Fruit fly (Drosophila melanogaster) whole organism, prepupa: ENCODE measurements around the gene CG12983.

Experiments
- Blimp-1 ChIP-seq: fragments of 200-800 bp; sonication (Bioruptor generic); optimal IDR thresholded peaks from 3 replicates; lab custom pipeline; 2017; ENCODE audit warnings: missing biosample characterization, missing genetic modification characterization, mild to moderate bottlenecking, moderate library complexity, missing genetic modification reagents
- CG10631 ChIP-seq: fragments of 200-800 bp; sonication (Bioruptor generic); optimal IDR thresholded peaks from 2 replicates; lab custom pipeline; 2016; ENCODE audit warnings: missing biosample characterization, missing genetic modification characterization
- CG10669 ChIP-seq: fragments of 200-800 bp; sonication (Bioruptor generic); optimal IDR thresholded peaks from 3 replicates; lab custom pipeline; 2018; ENCODE audit warnings: missing biosample characterization, mild to moderate bottlenecking, missing genetic modification characterization, moderate library complexity
- CG11762 ChIP-seq: fragments of 200-800 bp; sonication (Bioruptor generic); optimal IDR thresholded peaks from 3 replicates; lab custom pipeline; 2016; ENCODE audit warnings: missing biosample characterization, missing genetic modification characterization; ENCODE audit not compliant: insufficient read depth
- CG11902 ChIP-seq: fragments of 200-800 bp; sonication (Bioruptor generic); optimal IDR thresholded peaks from 3 replicates; lab custom pipeline; 2016; ENCODE audit warnings: missing biosample characterization, missing genetic modification characterization
- CG15336 ChIP-seq: fragments of 200-800 bp; sonication (Bioruptor generic); IDR thresholded peaks from 2 replicates; pipeline ENCODE4 v1.3.6; 2022; ENCODE audit warnings: missing biosample characterization, missing genetic modification characterization
- CG16779 ChIP-seq: fragments of 200-800 bp; sonication (Bioruptor generic); optimal IDR thresholded peaks from 3 replicates; lab custom pipeline; 2017; ENCODE audit warnings: missing biosample characterization, mild to moderate bottlenecking, missing genetic modification characterization
- CG3032 ChIP-seq: fragments of 200-800 bp; optimal IDR thresholded peaks from 2 replicates; lab custom pipeline; 2019; ENCODE audit warnings: missing biosample characterization, mild to moderate bottlenecking, missing genetic modification characterization, moderate library complexity
- CG31627 ChIP-seq: fragments of 200-800 bp; sonication (Bioruptor generic); optimal IDR thresholded peaks from 3 replicates; lab custom pipeline; 2016; ENCODE audit warnings: missing biosample characterization, missing genetic modification characterization
- CG32006 ChIP-seq: fragments of 200-800 bp; sonication (Bioruptor generic); optimal IDR thresholded peaks from 3 replicates; lab custom pipeline; 2017; ENCODE audit warnings: missing biosample characterization, mild to moderate bottlenecking, missing genetic modification characterization
- CG34406 ChIP-seq: fragments of 200-800 bp; sonication (Bioruptor generic); optimal IDR thresholded peaks from 3 replicates; lab custom pipeline; 2016; ENCODE audit warnings: missing biosample characterization, missing genetic modification characterization
- CG3919 ChIP-seq: fragments of 200-800 bp; sonication (Bioruptor generic); optimal IDR thresholded peaks from 3 replicates; lab custom pipeline; 2016; ENCODE audit warnings: missing biosample characterization, missing genetic modification characterization
- CG6163 ChIP-seq: fragments of 200-800 bp; sonication (Bioruptor generic); IDR thresholded peaks from 3 replicates; pipeline ENCODE4 v1.3.6; 2022; ENCODE audit warnings: missing biosample characterization, missing genetic modification characterization
- CG6276 ChIP-seq: fragments of 200-800 bp; sonication (Bioruptor generic); optimal IDR thresholded peaks from 2 replicates; lab custom pipeline; 2017; ENCODE audit warnings: missing biosample characterization, mild to moderate bottlenecking, missing genetic modification characterization
- CG6808 ChIP-seq: fragments of 200-800 bp; sonication (Bioruptor generic); optimal IDR thresholded peaks from 3 replicates; lab custom pipeline; 2017; ENCODE audit warnings: missing biosample characterization, missing genetic modification characterization, mild to moderate bottlenecking, moderate library complexity, missing genetic modification reagents
- CG7368 ChIP-seq: fragments of 200-800 bp; sonication (Bioruptor generic); optimal IDR thresholded peaks from 3 replicates; lab custom pipeline; 2016; ENCODE audit warnings: missing biosample characterization, missing genetic modification characterization
- CG8119 ChIP-seq: fragments of 200-800 bp; sonication (Bioruptor generic); IDR thresholded peaks from 3 replicates; pipeline ENCODE4 v1.3.6; 2022; ENCODE audit warnings: missing biosample characterization, missing genetic modification characterization
- CG8319 ChIP-seq: fragments of 200-800 bp; sonication (Bioruptor generic); optimal IDR thresholded peaks from 3 replicates; lab custom pipeline; 2016; ENCODE audit warnings: missing biosample characterization, missing genetic modification characterization
- CG8632 ChIP-seq: fragments of 200-800 bp; sonication (Bioruptor generic); optimal IDR thresholded peaks from 3 replicates; lab custom pipeline; 2016; ENCODE audit warnings: missing biosample characterization, missing genetic modification characterization
- CG9139 ChIP-seq: fragments of 200-800 bp; sonication (Bioruptor generic); optimal IDR thresholded peaks from 3 replicates; lab custom pipeline; 2017; ENCODE audit warnings: missing biosample characterization, mild to moderate bottlenecking, missing genetic modification characterization
- Eip75B ChIP-seq: fragments of 200-800 bp; sonication (Bioruptor generic); optimal IDR thresholded peaks from 3 replicates; lab custom pipeline; 2016; ENCODE audit warnings: missing biosample characterization, missing genetic modification characterization
- Eip78C ChIP-seq: fragments of 200-800 bp; sonication (Bioruptor generic); peaks from one replicate; lab custom pipeline; 2016; ENCODE audit warnings: missing biosample characterization, missing genetic modification characterization
- Ets21C ChIP-seq: fragments of 200-800 bp; sonication (Bioruptor generic); optimal IDR thresholded peaks from 3 replicates; lab custom pipeline; 2016; ENCODE audit warnings: missing biosample characterization, missing genetic modification characterization
- Hr39 ChIP-seq: fragments of 200-800 bp; sonication (Bioruptor generic); optimal IDR thresholded peaks from 2 replicates; lab custom pipeline; 2016; ENCODE audit warnings: missing biosample characterization, missing genetic modification characterization
- Hr4 ChIP-seq: fragments of 200-800 bp; sonication (Bioruptor generic); optimal IDR thresholded peaks from 3 replicates; lab custom pipeline; 2016; ENCODE audit warnings: missing biosample characterization, missing genetic modification characterization
- Lpt ChIP-seq: fragments of 200-800 bp; sonication (Bioruptor generic); optimal IDR thresholded peaks from 3 replicates; lab custom pipeline; 2016; ENCODE audit warnings: missing biosample characterization, missing genetic modification characterization
- Met ChIP-seq: fragments of 200-800 bp; sonication (Bioruptor generic); optimal IDR thresholded peaks from 3 replicates; lab custom pipeline; 2016; ENCODE audit warnings: missing biosample characterization, missing genetic modification characterization
- OdsH ChIP-seq: fragments of 200-800 bp; sonication (Bioruptor generic); optimal IDR thresholded peaks from 3 replicates; lab custom pipeline; 2016; ENCODE audit warnings: missing biosample characterization, missing genetic modification characterization
- Sox102F ChIP-seq: fragments of 200-800 bp; sonication (Bioruptor generic); optimal IDR thresholded peaks from 2 replicates; lab custom pipeline; 2016; ENCODE audit warnings: missing biosample characterization, mild to moderate bottlenecking, missing genetic modification characterization
- Sox14 ChIP-seq: fragments of 200-800 bp; sonication (Bioruptor generic); optimal IDR thresholded peaks from 3 replicates; lab custom pipeline; 2016; ENCODE audit warnings: missing biosample characterization, missing genetic modification characterization
- Sox15 ChIP-seq: fragments of 200-800 bp; sonication (Bioruptor generic); optimal IDR thresholded peaks from 3 replicates; lab custom pipeline; 2016; ENCODE audit warnings: missing biosample characterization, missing genetic modification characterization
- achi ChIP-seq: fragments of 200-800 bp; sonication (Bioruptor generic); optimal IDR thresholded peaks from 3 replicates; lab custom pipeline; 2016; ENCODE audit warnings: missing biosample characterization, missing genetic modification characterization
- acj6 ChIP-seq: fragments of 200-800 bp; sonication (Bioruptor generic); optimal IDR thresholded peaks from 3 replicates; lab custom pipeline; 2016; ENCODE audit warnings: missing biosample characterization, missing genetic modification characterization
- dac ChIP-seq: fragments of 200-800 bp; sonication (Bioruptor generic); optimal IDR thresholded peaks from 2 replicates; lab custom pipeline; 2017; ENCODE audit warnings: missing biosample characterization, mild to moderate bottlenecking, missing genetic modification characterization
- dsx ChIP-seq: fragments of 200-800 bp; optimal IDR thresholded peaks from 3 replicates; lab custom pipeline; 2019; ENCODE audit warnings: missing biosample characterization, mild to moderate bottlenecking, missing genetic modification characterization, moderate library complexity; ENCODE audit not compliant: poor library complexity, severe bottlenecking
- eg ChIP-seq: fragments of 200-800 bp; sonication (Bioruptor generic); IDR thresholded peaks from 3 replicates; pipeline ENCODE4 v1.3.6; 2022; ENCODE audit warnings: missing biosample characterization, missing genetic modification characterization
- esn ChIP-seq: fragments of 200-800 bp; sonication (Bioruptor generic); optimal IDR thresholded peaks from 2 replicates; lab custom pipeline; 2016; ENCODE audit warnings: missing biosample characterization, mild to moderate bottlenecking, missing genetic modification characterization, moderate library complexity
- lz ChIP-seq: fragments of 200-800 bp; sonication (Bioruptor generic); optimal IDR thresholded peaks from 3 replicates; lab custom pipeline; 2016; ENCODE audit warnings: missing biosample characterization, missing genetic modification characterization
- net ChIP-seq: fragments of 200-800 bp; sonication (Bioruptor generic); optimal IDR thresholded peaks from 3 replicates; lab custom pipeline; 2016; ENCODE audit warnings: missing biosample characterization, missing genetic modification characterization
- pdm3 ChIP-seq: fragments of 200-800 bp; sonication (Bioruptor generic); optimal IDR thresholded peaks from 3 replicates; lab custom pipeline; 2016; ENCODE audit warnings: missing biosample characterization, missing genetic modification characterization
- spab ChIP-seq: fragments of 200-800 bp; sonication (Bioruptor generic); optimal IDR thresholded peaks from 2 replicates; lab custom pipeline; 2017; ENCODE audit warnings: missing biosample characterization, mild to moderate bottlenecking, missing genetic modification characterization, missing genetic modification reagents
- ss ChIP-seq, 2 experiments: fragments of 200-800 bp; sonication (Bioruptor generic); optimal IDR thresholded peaks; 2 replicates in 1 of 2; 3 replicates in 1 of 2; lab custom pipeline; 2017 to 2018; ENCODE audit warnings: mild to moderate bottlenecking in 2 of 2, missing biosample characterization in 2 of 2, missing genetic modification characterization in 2 of 2, moderate library complexity in 1 of 2
- svp ChIP-seq: fragments of 200-800 bp; sonication (Bioruptor generic); peaks from one replicate; lab custom pipeline; 2016; ENCODE audit warnings: missing biosample characterization, missing genetic modification characterization
- topi ChIP-seq: fragments of 200-800 bp; sonication (Bioruptor generic); optimal IDR thresholded peaks from 3 replicates; lab custom pipeline; 2016; ENCODE audit warnings: missing biosample characterization, missing genetic modification characterization

The CG12983 gene

DNA sequence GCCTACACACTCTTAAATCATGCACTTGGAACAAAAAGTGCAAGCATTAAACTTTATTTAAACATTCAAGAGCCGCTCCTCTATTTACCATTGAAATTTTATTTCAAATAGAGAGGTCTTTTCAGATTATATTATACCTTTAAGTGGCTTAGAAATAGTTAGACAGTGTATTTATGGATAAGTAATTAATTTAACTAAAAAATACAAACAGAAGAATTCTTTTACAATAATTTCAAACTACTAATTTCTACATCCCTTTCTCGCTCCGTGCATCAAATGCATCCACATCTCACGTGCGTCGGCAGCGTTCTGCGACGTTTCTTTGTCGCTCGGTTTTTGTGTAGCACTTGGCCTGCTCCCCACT lies 16.4 kb downstream of the CG12983 start (continued):
- TF ChIP-seq Blimp-1 (GFP tag; lab: Kevin White, UChicago), result peak; percentile 78
- TF ChIP-seq CG15336 (GFP tag; lab: Robert Waterston, UW), result peak; percentile 91
- TF ChIP-seq pdm3, result peak; percentile 97
- TF ChIP-seq lz, result peak; percentile 96
- peak; percentile 97 for TF ChIP-seq OdsH
- peak; percentile 97 for TF ChIP-seq Eip75B
- TF ChIP-seq Sox15 (GFP tag; lab: Kevin White, UChicago), result peak; percentile 93
- TF ChIP-seq CG6808 (GFP tag; lab: Kevin White, UChicago), result peak; percentile 95
- TF ChIP-seq CG31627 (GFP tag; lab: Kevin White, UChicago), result peak; percentile 95
- peak; percentile 86 for TF ChIP-seq CG7368 (GFP tag; lab: Kevin White, UChicago)
- TF ChIP-seq CG9139 (GFP tag; lab: Kevin White, UChicago), result peak; percentile 96
- peak; percentile 94 for TF ChIP-seq CG32006 (GFP tag; lab: Kevin White, UChicago)
- peak; percentile 97 for TF ChIP-seq acj6 (GFP tag; lab: Kevin White, UChicago)
- peak; percentile 98 for TF ChIP-seq svp (GFP tag; lab: Kevin White, UChicago)
- TF ChIP-seq CG3032, result peak; percentile 98
- peak; percentile 93 for TF ChIP-seq net (GFP tag; lab: Kevin White, UChicago)
- TF ChIP-seq CG3919 (GFP tag; lab: Kevin White, UChicago), result peak; percentile 97
- TF ChIP-seq CG8319 (GFP tag; lab: Kevin White, UChicago), result peak; percentile 92

DNA sequence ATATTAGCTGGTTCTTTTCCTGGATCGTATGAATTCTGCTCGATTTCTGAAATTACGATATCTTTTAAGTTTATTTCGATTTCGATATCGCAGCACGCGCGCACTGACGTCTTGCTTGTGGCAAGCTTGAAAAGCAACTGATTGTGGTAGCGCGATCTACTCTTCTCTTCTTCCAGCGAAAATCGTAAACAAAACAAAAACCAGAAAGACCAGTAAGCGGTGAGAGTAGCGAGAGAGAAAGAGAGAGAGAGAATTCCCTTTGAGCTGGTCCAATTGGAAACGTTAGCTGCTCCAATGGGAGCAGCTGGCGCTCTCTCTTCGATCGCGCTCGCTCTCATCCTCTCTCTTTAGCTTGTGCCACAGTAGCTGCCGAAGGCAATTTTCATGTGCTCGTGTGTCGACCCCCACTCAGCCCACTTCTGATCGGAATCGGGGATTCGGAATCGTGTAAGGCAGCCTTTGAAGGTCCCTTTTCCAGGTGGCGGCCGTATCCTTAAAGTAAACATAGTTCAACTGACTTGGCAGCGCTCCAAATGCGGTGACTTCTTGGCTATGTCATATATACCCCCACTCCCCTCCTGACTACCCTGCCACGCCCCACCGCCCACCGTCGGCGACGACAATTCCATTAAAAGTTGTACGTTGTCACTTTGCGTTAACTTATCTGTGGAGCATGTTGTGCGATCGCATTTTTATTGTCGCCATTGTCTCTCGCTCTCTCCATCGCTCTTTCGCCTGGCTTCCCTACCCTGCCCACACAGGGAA lies 17.0 kb downstream of the CG12983 start, which contains the start of gene fng:
Gene fng, minus strand, starts transcription at position 142 of the 765 bp plus-strand sequence.
- TF ChIP-seq lz (peak; percentile 10), eg (GFP tag; lab: Robert Waterston, UW) (peak; percentile 44; the same call in 1 of the 3 replicates), dsx (GFP tag; lab: Kevin White, UChicago) (peak; percentile 13), dac (GFP tag; lab: Kevin White, UChicago) (no peak), CG15336 (GFP tag; lab: Robert Waterston, UW) (peak; percentile 44; the same call in 1 of the 2 replicates), svp (GFP tag; lab: Kevin White, UChicago) (peak; percentile 70), net (GFP tag; lab: Kevin White, UChicago) (peak; percentile 5), Met (GFP tag; lab: Kevin White, UChicago) (peak; percentile 4), CG34406 (peak; percentile 19), Blimp-1 (GFP tag; lab: Kevin White, UChicago) (no peak), CG11902 (no peak), CG11762 (GFP tag; lab: Kevin White, UChicago) (no peak), CG10669 (GFP tag; lab: Kevin White, UChicago) (no peak), Hr39 (GFP tag; lab: Kevin White, UChicago) (no peak), esn (GFP tag; lab: Kevin White, UChicago) (peak; percentile 42), CG8319 (GFP tag; lab: Kevin White, UChicago) (no peak), ss (GFP tag; optimal IDR thresholded peaks at IDR 0.05; lab: Kevin White, UChicago) (no peak), CG3032 (no peak), Eip78C (GFP tag; lab: Kevin White, UChicago) (peak; percentile 81), topi (peak; percentile 6), CG6163 (GFP tag; lab: Robert Waterston, UW) (peak; percentile 70; the same call in 2 of the 3 replicates), Ets21C (GFP tag; lab: Kevin White, UChicago) (no peak), Lpt (GFP tag; lab: Kevin White, UChicago) (peak; percentile 10), achi (GFP tag; lab: Kevin White, UChicago) (peak; percentile 21), CG6276 (GFP tag; lab: Kevin White, UChicago) (peak; percentile 34), Sox102F (peak; percentile 48), CG3919 (GFP tag; lab: Kevin White, UChicago) (peak; percentile 16), CG8632 (peak; percentile 8), CG10631 (GFP tag; lab: Kevin White, UChicago) (no peak), Eip75B (peak; percentile 29), CG8119 (no peak), spab (no peak), Hr4 (GFP tag; lab: Kevin White, UChicago) (no peak), CG16779 (tag; lab: Kevin White, UChicago) (peak; percentile 45), Sox14 (peak; percentile 13)
- TF ChIP-seq, all 60 proteins: peak for 21
